Worm (Caenorhabditis elegans) whole organism, midembryonic: Measurements from ENCODE around the gene nlp-28.

Source experiments
- cog-1 ChIP-seq: sonication (generic microtip); optimal IDR thresholded peaks from 2 replicates; lab custom pipeline; 2016; ENCODE audit warnings: missing genetic modification characterization, missing compliant biosample characterization
- flt-1 ChIP-seq: fragments of 200-800 bp; sonication (Bioruptor generic); IDR thresholded peaks from 2 replicates; pipeline ENCODE4 v1.3.6; 2022; ENCODE audit warnings: missing genetic modification characterization, missing compliant biosample characterization
- klf-2 ChIP-seq: fragments of 200-800 bp; sonication (Bioruptor generic); conservative IDR thresholded peaks from 2 replicates; pipeline ENCODE4 v1.3.6; 2022; ENCODE audit warnings: missing genetic modification reagents, missing genetic modification characterization, missing compliant biosample characterization
- med-1 ChIP-seq: sonication (generic microtip); optimal IDR thresholded peaks from 2 replicates; lab custom pipeline; 2017; ENCODE audit warnings: missing genetic modification characterization, mild to moderate bottlenecking, missing compliant biosample characterization, antibody characterized with exemption, missing genetic modification reagents; ENCODE audit not compliant: insufficient read depth
- ref-1 ChIP-seq: fragments of 200-800 bp; sonication (Bioruptor generic); conservative IDR thresholded peaks from 2 replicates; pipeline ENCODE4 v1.3.6; 2022; ENCODE audit warnings: missing genetic modification reagents, missing genetic modification characterization, missing compliant biosample characterization
- tab-1 ChIP-seq: fragments of 200-800 bp; sonication (Bioruptor generic); IDR thresholded peaks from 2 replicates; pipeline ENCODE4 v1.3.6; 2022; ENCODE audit warnings: missing genetic modification characterization, missing compliant biosample characterization
- ztf-23 ChIP-seq: fragments of 200-800 bp; sonication (Bioruptor generic); IDR thresholded peaks from 2 replicates; pipeline ENCODE4 v1.3.6; 2022; ENCODE audit warnings: missing genetic modification reagents, missing genetic modification characterization, missing compliant biosample characterization

- TF ChIP-seq flt-1 (GFP tag; lab: Robert Waterston, UW) (no peak), cog-1 (no peak), tab-1 (no peak), ztf-23 (no peak), ref-1 (GFP tag; lab: Robert Waterston, UW) (no peak), klf-2 (GFP tag; lab: Robert Waterston, UW) (no peak), med-1 (GFP tag; lab: Kevin White, UChicago) (no peak)
Observed at ce11 chrV:3979053-3979452, 8.6 kb upstream of the nlp-28 start, which contains the start of gene nlp-34.
